Fruit fly (Drosophila melanogaster) whole organism, embryonic: Measurements from ENCODE around the gene CG31161.

Experiments used
- CkIIα-i1 ChIP-seq: fragments of 200-800 bp; sonication (Bioruptor generic); IDR thresholded peaks from 2 replicates; pipeline ENCODE4 v1.3.6; 2022; ENCODE audit warnings: missing biosample characterization, missing genetic modification characterization
- Mrtf ChIP-seq: fragments of 200-800 bp; sonication (Bioruptor generic); IDR thresholded peaks from 3 replicates; pipeline ENCODE4 v1.3.6; 2022; ENCODE audit warnings: missing biosample characterization, missing genetic modification characterization

DNA sequence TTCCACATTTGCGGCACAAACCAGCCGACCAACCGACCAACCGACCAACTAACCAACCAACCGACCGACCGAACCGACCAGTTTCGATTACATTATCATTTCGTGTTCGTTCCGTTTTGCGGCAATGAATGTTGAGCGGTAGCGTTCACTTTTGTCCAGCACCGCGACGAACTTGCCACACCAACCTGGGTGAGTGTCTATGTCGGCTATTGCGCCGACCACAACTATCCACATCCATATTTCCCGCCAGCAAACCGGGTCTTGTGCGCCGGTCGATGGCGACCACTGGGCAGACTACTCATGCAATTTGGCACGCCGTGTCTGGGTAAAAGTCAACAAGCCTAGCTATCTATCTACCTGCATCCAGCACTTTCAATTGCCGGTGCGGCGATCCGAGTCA, 39.3 kb upstream of the CG31161 start:
- TF ChIP-seq Mrtf (GFP tag; lab: Robert Waterston, UW) (no peak), CkIIα-i1 (no peak)
